Worm (Caenorhabditis elegans): ENCODE measurements around the gene F58A4.1.

F58A4.1 gene

ce11 chrIII:9568451-9568850, 29.8 kb upstream of the F58A4.1 start, which contains the start of gene C48B4.13:
C48B4.13 (plus strand) TSS chrIII:9568751.
- TF ChIP-seq cebp-1 (GFP tag; IDR thresholded peaks at IDR 0.05), result no peak
- TF ChIP-seq cebp-1 (tag; optimal IDR thresholded peaks at IDR 0.05), result no peak
- TF ChIP-seq hrde-1 (tag; optimal IDR thresholded peaks at IDR 0.05; ENCODE audit: borderline replicate concordance), result no peak
- TF ChIP-seq B0261.1 (tag; optimal IDR thresholded peaks at IDR 0.05), result no peak
- no peak for TF ChIP-seq K11D2.4 (GFP tag; IDR thresholded peaks at IDR 0.05)
- TF ChIP-seq ceh-40 (GFP tag; IDR thresholded peaks at IDR 0.05), result no peak
- TF ChIP-seq F49E8.2 (tag; optimal IDR thresholded peaks at IDR 0.05; ENCODE audit: insufficient read depth), result no peak
- TF ChIP-seq ZK185.1 (tag; optimal IDR thresholded peaks at IDR 0.05; ENCODE audit: poor library complexity, severe bottlenecking), result no peak
- no peak for TF ChIP-seq F33H1.4 (GFP tag; IDR thresholded peaks at IDR 0.05)

ce11 chrIII:9570869-9571268, 27.4 kb upstream of the F58A4.1 start:
- TF ChIP-seq hlh-26 (GFP tag; conservative IDR thresholded peaks at IDR 0.05) (no peak), ceh-79 (tag; optimal IDR thresholded peaks at IDR 0.05) (no peak), somi-1 (GFP tag; optimal IDR thresholded peaks at IDR 0.05) (no peak), pha-4 (tag; optimal IDR thresholded peaks at IDR 0.05) (no peak), ztf-26 (tag; optimal IDR thresholded peaks at IDR 0.05) (no peak), F55B11.4 (tag; optimal IDR thresholded peaks at IDR 0.05; ENCODE audit: borderline replicate concordance, insufficient read depth) (no peak), K12H6.12 (tag; optimal IDR thresholded peaks at IDR 0.05) (no peak), F49E8.2 (tag; optimal IDR thresholded peaks at IDR 0.05; ENCODE audit: insufficient read depth) (no peak), F37B4.10 (GFP tag; IDR thresholded peaks at IDR 0.05) (no peak), nfyb-1 (GFP tag; IDR thresholded peaks at IDR 0.05) (peak; percentile 99), ccch-3 (GFP tag; optimal IDR thresholded peaks at IDR 0.05) (no peak), F10E7.11 (tag; optimal IDR thresholded peaks at IDR 0.05) (no peak), B0035.1 (tag; optimal IDR thresholded peaks at IDR 0.05) (no peak), lin-54 (GFP tag; optimal IDR thresholded peaks at IDR 0.05) (peak; percentile 28), efl-1 (GFP tag; optimal IDR thresholded peaks at IDR 0.05) (peak; percentile 50), F39B2.1 (GFP tag; IDR thresholded peaks at IDR 0.05) (no peak), zim-3 (tag; optimal IDR thresholded peaks at IDR 0.05) (no peak), dpff-1 (tag; optimal IDR thresholded peaks at IDR 0.05) (no peak), B0336.3 (GFP tag; IDR thresholded peaks at IDR 0.05) (no peak), lsy-27 (tag; optimal IDR thresholded peaks at IDR 0.05; ENCODE audit: borderline replicate concordance, insufficient read depth) (no peak), attf-6 (GFP tag; IDR thresholded peaks at IDR 0.05) (no peak), egl-44 (GFP tag; IDR thresholded peaks at IDR 0.05) (no peak), madf-8 (GFP tag; conservative IDR thresholded peaks at IDR 0.05) (no peak), lin-35 (GFP tag; optimal IDR thresholded peaks at IDR 0.05) (peak in 1 of 3 experiments; percentile 26), nfya-2 (GFP tag; IDR thresholded peaks at IDR 0.05) (peak; percentile 98), tlf-1 (GFP tag; optimal IDR thresholded peaks at IDR 0.05) (no peak), mcd-1 (GFP tag; IDR thresholded peaks at IDR 0.05) (0 out of 2 replicates have a peak, but pooled peaks have one; percentile 12), F57A8.1 (GFP tag; optimal IDR thresholded peaks at IDR 0.05) (no peak), Y53F4B.3 (GFP tag; IDR thresholded peaks at IDR 0.05) (no peak), hmg-1.2 (GFP tag; IDR thresholded peaks at IDR 0.05) (no peak), chd-7 (tag; optimal IDR thresholded peaks at IDR 0.05) (no peak), ztf-3 (GFP tag; optimal IDR thresholded peaks at IDR 0.05) (no peak), rpc-1 (optimal IDR thresholded peaks at IDR 0.05) (no peak), rpc-1 (tag; optimal IDR thresholded peaks at IDR 0.05) (no peak), xnd-1 (tag; optimal IDR thresholded peaks at IDR 0.05) (no peak), let-607 (tag; optimal IDR thresholded peaks at IDR 0.05) (peak; percentile 73 to 95), attf-3 (GFP tag; conservative IDR thresholded peaks at IDR 0.05) (no peak), egl-18 (GFP tag; IDR thresholded peaks at IDR 0.05) (no peak), lag-1 (GFP tag; IDR thresholded peaks at IDR 0.05) (no peak), unc-62 (GFP tag; optimal IDR thresholded peaks at IDR 0.05) (no peak)

Measured in whole organism, young adult.